Worm (Caenorhabditis elegans) whole organism, L2 larva: Measurements from ENCODE around the gene C04G2.5.

Experiments
- C34F6.9 ChIP-seq: fragments of 150-350 bp; optimal IDR thresholded peaks from 2 replicates; lab custom pipeline; 2014; ENCODE audit warnings: missing biosample characterization, missing genetic modification characterization
- F13H6.1 ChIP-seq: sonication (generic microtip); optimal IDR thresholded peaks from 2 replicates; lab custom pipeline; 2016; ENCODE audit warnings: missing genetic modification characterization, missing compliant biosample characterization
- R02D3.7 ChIP-seq: fragments of 150-350 bp; optimal IDR thresholded peaks from 2 replicates; lab custom pipeline; 2014; ENCODE audit warnings: missing biosample characterization, missing genetic modification characterization
- Y55F3AM.14 ChIP-seq: fragments of 200-800 bp; sonication (Bioruptor generic); optimal IDR thresholded peaks from 2 replicates; lab custom pipeline; 2018; ENCODE audit warnings: mild to moderate bottlenecking, missing genetic modification characterization, missing compliant biosample characterization
- ZK546.5 ChIP-seq: sonication (generic microtip); optimal IDR thresholded peaks from 2 replicates; lab custom pipeline; 2017; ENCODE audit warnings: missing biosample characterization, missing genetic modification characterization
- alr-1 ChIP-seq: fragments of 150-350 bp; optimal IDR thresholded peaks from 2 replicates; lab custom pipeline; 2014; ENCODE audit warnings: missing biosample characterization, missing genetic modification characterization
- aly-2 ChIP-seq: fragments of 150-350 bp; optimal IDR thresholded peaks from 2 replicates; lab custom pipeline; 2014; ENCODE audit warnings: missing biosample characterization, missing genetic modification characterization
- ama-1 ChIP-seq: fragments of 150-350 bp; optimal IDR thresholded peaks from 2 replicates; lab custom pipeline; 2018; ENCODE audit warnings: inconsistent platforms
- ceh-82 ChIP-seq: fragments of 150-350 bp; optimal IDR thresholded peaks from 2 replicates; lab custom pipeline; 2014; ENCODE audit warnings: missing biosample characterization, missing genetic modification characterization
- crh-2 ChIP-seq: sonication (generic microtip); optimal IDR thresholded peaks from 2 replicates; lab custom pipeline; 2017; ENCODE audit warnings: missing biosample characterization, missing genetic modification characterization
- egl-27 ChIP-seq: sonication (generic microtip); optimal IDR thresholded peaks from 3 replicates; lab custom pipeline; 2017; ENCODE audit warnings: missing biosample characterization, missing genetic modification reagents, missing genetic modification characterization
- elt-3 ChIP-seq: sonication (generic microtip); optimal IDR thresholded peaks from 2 replicates; lab custom pipeline; 2017; ENCODE audit warnings: missing biosample characterization, missing genetic modification characterization
- fos-1 ChIP-seq: fragments of 150-350 bp; optimal IDR thresholded peaks from 2 replicates; lab custom pipeline; 2014; ENCODE audit warnings: missing biosample characterization, missing genetic modification characterization
- lsy-2 ChIP-seq, 2 experiments: fragments of 150-350 bp in 1 of 2; sonication (generic microtip) in 1 of 2; optimal IDR thresholded peaks; 2 replicates each; lab custom pipeline; 2014 to 2017; ENCODE audit warnings: missing biosample characterization in 2 of 2, missing genetic modification characterization in 2 of 2
- mab-5 ChIP-seq: fragments of 150-350 bp; optimal IDR thresholded peaks from 2 replicates; lab custom pipeline; 2014; ENCODE audit warnings: missing biosample characterization, missing genetic modification characterization
- mbf-1 ChIP-seq: sonication (generic microtip); optimal IDR thresholded peaks from 2 replicates; lab custom pipeline; 2017; ENCODE audit warnings: missing biosample characterization, missing genetic modification characterization
- nhr-12 ChIP-seq: fragments of 150-350 bp; optimal IDR thresholded peaks from 2 replicates; lab custom pipeline; 2014; ENCODE audit warnings: missing biosample characterization, missing genetic modification characterization
- nhr-129 ChIP-seq: fragments of 150-350 bp; optimal IDR thresholded peaks from 2 replicates; lab custom pipeline; 2014; ENCODE audit warnings: missing biosample characterization, missing genetic modification characterization
- nhr-21 ChIP-seq: fragments of 150-350 bp; optimal IDR thresholded peaks from 2 replicates; lab custom pipeline; 2014; ENCODE audit warnings: missing biosample characterization, missing genetic modification characterization
- nhr-23 ChIP-seq: fragments of 150-350 bp; optimal IDR thresholded peaks from 2 replicates; lab custom pipeline; 2014; ENCODE audit warnings: missing biosample characterization, missing genetic modification reagents, missing genetic modification characterization
- nhr-6 ChIP-seq: fragments of 150-350 bp; optimal IDR thresholded peaks from 2 replicates; lab custom pipeline; 2014; ENCODE audit warnings: missing biosample characterization, missing genetic modification characterization
- nhr-77 ChIP-seq: fragments of 150-350 bp; optimal IDR thresholded peaks from 2 replicates; lab custom pipeline; 2014; ENCODE audit warnings: missing biosample characterization, missing genetic modification characterization
- peb-1 ChIP-seq: fragments of 150-350 bp; optimal IDR thresholded peaks from 2 replicates; lab custom pipeline; 2014; ENCODE audit warnings: missing biosample characterization, missing genetic modification characterization
- sem-4 ChIP-seq: fragments of 150-350 bp; optimal IDR thresholded peaks from 2 replicates; lab custom pipeline; 2014; ENCODE audit warnings: missing biosample characterization, missing genetic modification reagents, missing genetic modification characterization
- skn-1 ChIP-seq: sonication (generic microtip); optimal IDR thresholded peaks from 2 replicates; lab custom pipeline; 2017; ENCODE audit warnings: missing biosample characterization, missing genetic modification characterization
- sma-3 ChIP-seq: sonication (generic microtip); optimal IDR thresholded peaks from 2 replicates; lab custom pipeline; 2016; ENCODE audit warnings: missing genetic modification reagents, missing genetic modification characterization, missing compliant biosample characterization
- sma-9 ChIP-seq, 2 experiments: fragments of 150-350 bp in 1 of 2; sonication (generic microtip) in 1 of 2; optimal IDR thresholded peaks; 2 replicates each; lab custom pipeline; 2014 to 2016; ENCODE audit warnings: missing genetic modification characterization in 2 of 2, mild to moderate bottlenecking in 1 of 2, missing biosample characterization in 1 of 2, missing compliant biosample characterization in 1 of 2, missing genetic modification reagents in 1 of 2, moderate library complexity in 1 of 2
- snpc-4 ChIP-seq: fragments of 150-350 bp; optimal IDR thresholded peaks from 2 replicates; lab custom pipeline; 2014; ENCODE audit warnings: missing biosample characterization, missing genetic modification characterization
- unc-39 ChIP-seq: fragments of 150-350 bp; optimal IDR thresholded peaks from 2 replicates; lab custom pipeline; 2014; ENCODE audit warnings: missing biosample characterization, missing genetic modification characterization
- ztf-11 ChIP-seq: sonication (generic microtip); optimal IDR thresholded peaks from 2 replicates; lab custom pipeline; 2017; ENCODE audit warnings: missing biosample characterization, missing genetic modification characterization

The C04G2.5 gene

DNA sequence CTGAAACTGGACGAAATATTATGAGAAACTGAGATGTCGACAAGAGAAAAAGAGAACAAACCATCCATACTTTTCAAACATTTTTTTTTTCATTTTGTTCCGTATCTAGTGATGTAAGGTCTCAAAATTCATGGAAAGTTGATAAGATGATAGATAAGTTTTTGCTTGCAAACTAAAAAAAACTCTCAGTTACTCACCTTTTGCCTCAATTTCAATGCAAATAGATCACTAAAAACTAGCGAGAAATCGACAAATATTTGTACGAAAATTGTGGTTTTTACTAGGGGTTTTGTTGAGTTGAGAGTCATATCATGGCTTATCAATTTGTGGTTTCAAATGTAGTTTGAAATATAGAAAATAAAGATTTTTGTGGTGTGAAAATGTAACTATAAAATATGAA lies 34.3 kb downstream of the C04G2.5 start:
- peak; percentile 57 for TF ChIP-seq fos-1 (tag; lab: Kevin White, UChicago)
- no peak for TF ChIP-seq nhr-129

DNA sequence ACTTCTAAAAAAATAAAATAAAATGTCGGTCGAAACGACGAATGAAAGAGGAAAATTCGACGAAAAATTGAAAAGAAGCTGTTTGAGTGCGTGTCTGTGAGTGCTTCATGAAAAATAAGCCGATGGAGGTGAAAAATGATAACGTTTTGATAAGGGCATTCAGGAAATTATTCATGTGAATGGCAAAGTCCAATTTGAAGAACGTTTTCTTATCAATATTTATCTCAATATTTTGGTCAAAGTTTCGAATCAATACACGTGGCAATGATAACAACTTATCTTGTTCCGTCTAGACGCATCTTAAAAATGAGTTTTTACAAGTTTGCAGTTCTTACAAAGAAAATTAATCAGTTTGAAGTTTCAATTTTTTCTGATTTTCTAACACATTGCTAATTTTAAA lies 35.9 kb downstream of the C04G2.5 start:
- TF ChIP-seq sem-4 (tag; lab: Kevin White, UChicago) (no peak), sma-3 (GFP tag; lab: Kevin White, UChicago) (peak; percentile 7), snpc-4 (tag; lab: Kevin White, UChicago) (no peak), egl-27 (tag; lab: Kevin White, UChicago) (peak; percentile 42), fos-1 (tag; lab: Kevin White, UChicago) (peak; percentile 76), crh-2 (tag; lab: Kevin White, UChicago) (peak; percentile 99), sma-9 (GFP tag; optimal IDR thresholded peaks at IDR 0.05; lab: Kevin White, UChicago) (peak; percentile 77), sma-9 (tag; optimal IDR thresholded peaks at IDR 0.05; lab: Kevin White, UChicago) (no peak), F13H6.1 (tag; lab: Kevin White, UChicago) (peak; percentile 55), Y55F3AM.14 (no peak)

DNA sequence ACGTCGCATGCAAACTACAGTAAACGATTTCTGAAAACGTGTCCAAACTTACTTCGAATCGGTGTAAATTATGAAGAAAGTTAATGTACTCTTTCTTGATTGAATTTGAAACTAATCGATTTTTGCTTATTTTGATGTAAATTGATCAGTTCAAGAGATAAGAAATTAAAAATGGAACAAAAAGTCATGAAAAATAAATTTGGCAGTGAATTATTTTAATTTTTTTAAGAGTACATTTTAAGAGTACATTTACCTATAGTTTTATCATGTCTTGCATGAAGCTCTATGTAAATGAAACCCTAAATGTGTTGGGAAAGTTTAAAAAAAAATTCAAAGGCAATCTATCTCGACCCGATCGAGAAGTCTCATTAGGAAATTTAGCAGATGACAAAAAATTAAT lies 38.9 kb downstream of the C04G2.5 start, which contains the start of gene T04B2.7:
TSS of gene T04B2.7 (minus strand) at position 101 of the 400 bp plus-strand sequence.
- TF ChIP-seq nhr-6 (tag; lab: Kevin White, UChicago) = no peak

DNA sequence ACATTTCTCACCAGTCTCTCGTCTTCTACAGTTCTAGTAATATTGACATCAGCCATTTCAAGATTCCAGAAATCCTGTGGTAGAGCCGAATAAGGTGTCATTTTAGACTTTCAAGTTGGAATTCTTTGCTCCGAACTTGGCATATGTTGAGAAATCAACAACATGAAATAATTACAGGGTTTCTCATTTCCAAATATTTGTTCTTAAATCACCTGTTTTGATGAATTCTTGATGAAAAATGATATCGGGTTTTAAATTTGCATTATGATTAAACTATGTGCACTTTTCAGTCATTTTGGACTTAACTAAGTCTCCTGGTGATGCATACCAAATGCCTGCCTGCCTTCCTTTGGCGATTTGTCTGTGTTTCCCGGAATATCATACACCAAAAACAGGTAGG lies 41.5 kb downstream of the C04G2.5 start, which contains the start of gene srv-12:
TSS of gene srv-12 (minus strand) at position 101 of the 400 bp plus-strand sequence.
- no peak for TF ChIP-seq nhr-12 (tag; lab: Kevin White, UChicago)
- TF ChIP-seq nhr-77 (tag; lab: Kevin White, UChicago) = no peak
- TF ChIP-seq sma-9 (GFP tag; optimal IDR thresholded peaks at IDR 0.05; lab: Kevin White, UChicago) = no peak
- TF ChIP-seq sma-9 (tag; optimal IDR thresholded peaks at IDR 0.05; lab: Kevin White, UChicago) = no peak
- TF ChIP-seq mab-5 (tag; lab: Kevin White, UChicago) = no peak
- TF ChIP-seq snpc-4 (tag; lab: Kevin White, UChicago) = no peak
- no peak for TF ChIP-seq nhr-6 (tag; lab: Kevin White, UChicago)
- no peak for TF ChIP-seq nhr-23 (tag; lab: Kevin White, UChicago)
- no peak for TF ChIP-seq sem-4 (tag; lab: Kevin White, UChicago)
- no peak for TF ChIP-seq ZK546.5 (tag; lab: Kevin White, UChicago)
- TF ChIP-seq aly-2 (tag; lab: Kevin White, UChicago) = no peak
- no peak for TF ChIP-seq R02D3.7 (tag; lab: Kevin White, UChicago)
- no peak for TF ChIP-seq alr-1 (tag; lab: Kevin White, UChicago)
- TF ChIP-seq lsy-2 (tag; optimal IDR thresholded peaks at IDR 0.05; lab: Kevin White, UChicago) = no peak
- no peak for TF ChIP-seq unc-39 (tag; lab: Kevin White, UChicago)
- TF ChIP-seq mbf-1 = no peak
- TF ChIP-seq ama-1 (lab: Kevin White, UChicago) = no peak

DNA sequence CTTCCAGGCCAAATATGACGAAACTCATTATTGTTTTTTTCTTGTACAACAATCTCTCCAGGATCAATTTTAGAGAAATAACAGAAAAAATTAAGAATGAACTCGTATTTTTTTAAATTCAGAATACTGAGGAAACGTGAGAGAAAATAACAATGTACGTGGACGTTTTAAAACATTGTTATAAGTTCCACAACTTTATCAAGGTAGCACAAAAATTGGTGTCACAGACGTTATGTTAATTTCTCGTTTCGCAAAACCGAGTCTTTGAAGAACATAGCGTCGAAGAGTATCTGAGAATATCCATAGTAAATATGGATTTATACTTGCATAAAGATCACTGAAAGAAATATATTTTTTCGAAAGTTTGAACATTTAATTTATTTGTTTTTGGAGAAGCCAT lies 44.0 kb downstream of the C04G2.5 start, which contains the start of gene T04B2.8:
TSS of gene T04B2.8 (minus strand) at position 101 of the 400 bp plus-strand sequence.
- no peak for TF ChIP-seq peb-1
- no peak for TF ChIP-seq skn-1
- TF ChIP-seq sma-9 (GFP tag; optimal IDR thresholded peaks at IDR 0.05; lab: Kevin White, UChicago) = no peak
- TF ChIP-seq sma-9 (tag; optimal IDR thresholded peaks at IDR 0.05; lab: Kevin White, UChicago) = no peak
- TF ChIP-seq nhr-21 (tag; lab: Kevin White, UChicago) = no peak
- no peak for TF ChIP-seq nhr-77 (tag; lab: Kevin White, UChicago)
- TF ChIP-seq C34F6.9 (tag; lab: Kevin White, UChicago) = no peak
- no peak for TF ChIP-seq Y55F3AM.14
- TF ChIP-seq ceh-82 = no peak
- TF ChIP-seq egl-27 (tag; lab: Kevin White, UChicago) = no peak
- no peak for TF ChIP-seq mab-5 (tag; lab: Kevin White, UChicago)
- TF ChIP-seq nhr-12 (tag; lab: Kevin White, UChicago) = no peak
- no peak for TF ChIP-seq fos-1 (tag; lab: Kevin White, UChicago)
- no peak for TF ChIP-seq elt-3 (tag; lab: Kevin White, UChicago)
- no peak for TF ChIP-seq nhr-129
- no peak for TF ChIP-seq ztf-11 (tag; lab: Kevin White, UChicago)

DNA sequence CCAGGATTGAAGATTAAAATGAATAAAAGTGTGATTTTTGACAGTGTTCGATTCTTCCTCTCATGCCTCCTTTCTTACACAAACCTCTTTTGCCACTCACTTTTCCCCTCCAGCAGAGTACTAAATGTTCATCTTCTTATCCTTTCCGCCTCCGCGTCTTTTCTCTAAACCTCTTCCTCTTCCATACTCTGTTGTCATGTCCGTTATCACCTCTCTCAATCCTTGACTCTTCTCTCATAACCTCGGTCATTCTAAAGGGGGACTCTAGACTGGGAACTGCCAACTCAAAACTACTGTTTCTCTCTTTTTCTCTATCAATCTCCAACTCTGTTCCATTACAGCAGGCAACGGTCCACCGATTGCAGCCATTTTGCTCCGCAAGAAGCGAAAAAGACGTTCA lies 46.8 kb downstream of the C04G2.5 start:
- TF ChIP-seq nhr-129 (peak; percentile 27), nhr-21 (tag; lab: Kevin White, UChicago) (no peak)
